Comparison of ENCODE assay signal across 5 worm cellular contexts in genomic region chrIII:10123586-10124233, ce11.
TF ChIP-seq lines count a peak whose summit lies in the region.

Gene ttll-4 (plus strand): TSS chrIII:10124183.

TF ChIP-seq in whole organism, L1 larva, 84 proteins besides CTCF, POLR2A, EP300 and RAD21 (continues in another document):
- no peak for TF ChIP-seq ztf-4 (tag; optimal IDR thresholded peaks at IDR 0.05; lab: Kevin White, UChicago)
- TF ChIP-seq nhr-237 (tag; optimal IDR thresholded peaks at IDR 0.05; lab: Kevin White, UChicago): no peak
- TF ChIP-seq nhr-90 (tag; optimal IDR thresholded peaks at IDR 0.05; lab: Kevin White, UChicago; ENCODE audit: poor library complexity): peak; percentile 31
- peak in 1 of 2 experiments; percentile 67 for TF ChIP-seq ztf-11 (tag; optimal IDR thresholded peaks at IDR 0.05; lab: Kevin White, UChicago)
- no peak for TF ChIP-seq ets-5 (GFP tag; IDR thresholded peaks at IDR 0.05; lab: Robert Waterston, UW)
- TF ChIP-seq grh-1 (GFP tag; IDR thresholded peaks at IDR 0.05; lab: Robert Waterston, UW): no peak
- no peak for TF ChIP-seq alr-1 (tag; optimal IDR thresholded peaks at IDR 0.05; lab: Kevin White, UChicago; ENCODE audit: borderline replicate concordance)
- no peak for TF ChIP-seq mef-2 (tag; optimal IDR thresholded peaks at IDR 0.05; lab: Kevin White, UChicago)
- no peak for TF ChIP-seq aha-1 (tag; optimal IDR thresholded peaks at IDR 0.05; lab: Kevin White, UChicago)
- no peak for TF ChIP-seq tlp-1 (tag; optimal IDR thresholded peaks at IDR 0.05; lab: Kevin White, UChicago)
- no peak for TF ChIP-seq elt-3 (tag; optimal IDR thresholded peaks at IDR 0.05; lab: Kevin White, UChicago)
- TF ChIP-seq efl-1 (optimal IDR thresholded peaks at IDR 0.05; lab: Kevin White, UChicago): peak; percentile 69 to 81
- peak; percentile 47 to 80 for TF ChIP-seq efl-1 (GFP tag; optimal IDR thresholded peaks at IDR 0.05 in 1 of 2; lab: Kevin White, UChicago)
- TF ChIP-seq blmp-1 (tag; optimal IDR thresholded peaks at IDR 0.05; lab: Kevin White, UChicago): no peak
- peak; percentile 64 for TF ChIP-seq lin-15B (tag; optimal IDR thresholded peaks at IDR 0.05; lab: Kevin White, UChicago)
- no peak for TF ChIP-seq elt-2 (tag; optimal IDR thresholded peaks at IDR 0.05; lab: Kevin White, UChicago)
- TF ChIP-seq ceh-88 (GFP tag; IDR thresholded peaks at IDR 0.05; lab: Robert Waterston, UW): peak; percentile 35; the same call in 1 of the 2 replicates
- TF ChIP-seq isw-1 (GFP tag; IDR thresholded peaks at IDR 0.05; lab: Robert Waterston, UW): peak; percentile 78

TF ChIP-seq in whole organism, L3 larva, 47 proteins besides CTCF, POLR2A, EP300 and RAD21 (continues in another document):
- no peak for TF ChIP-seq hmg-11 (tag; optimal IDR thresholded peaks at IDR 0.05; lab: Kevin White, UChicago)
- TF ChIP-seq unc-62 (GFP tag; optimal IDR thresholded peaks at IDR 0.05; lab: Kevin White, UChicago): no peak
- peak; percentile 51 for TF ChIP-seq nhr-43 (tag; optimal IDR thresholded peaks at IDR 0.05; lab: Kevin White, UChicago; ENCODE audit: poor library complexity, severe bottlenecking)
- no peak for TF ChIP-seq pqm-1 (tag; optimal IDR thresholded peaks at IDR 0.05; lab: Kevin White, UChicago)
- TF ChIP-seq unc-39 (tag; optimal IDR thresholded peaks at IDR 0.05; lab: Kevin White, UChicago): no peak
- no peak for TF ChIP-seq egl-27 (tag; optimal IDR thresholded peaks at IDR 0.05; lab: Kevin White, UChicago)
- TF ChIP-seq nfya-1 (tag; optimal IDR thresholded peaks at IDR 0.05; lab: Kevin White, UChicago; ENCODE audit: insufficient read depth): peak; percentile 43
- TF ChIP-seq zag-1 (tag; optimal IDR thresholded peaks at IDR 0.05; lab: Kevin White, UChicago): no peak
- no peak for TF ChIP-seq fkh-2 (tag; optimal IDR thresholded peaks at IDR 0.05; lab: Kevin White, UChicago)
- no peak for TF ChIP-seq nhr-11 (tag; optimal IDR thresholded peaks at IDR 0.05; lab: Kevin White, UChicago)
- no peak for TF ChIP-seq ZK546.5 (tag; optimal IDR thresholded peaks at IDR 0.05; lab: Kevin White, UChicago)
- TF ChIP-seq R02D3.7 (tag; optimal IDR thresholded peaks at IDR 0.05; lab: Kevin White, UChicago): peak; percentile 76
- no peak for TF ChIP-seq eor-1 (tag; optimal IDR thresholded peaks at IDR 0.05; lab: Kevin White, UChicago)
- no peak for TF ChIP-seq elt-2 (tag; optimal IDR thresholded peaks at IDR 0.05; lab: Kevin White, UChicago)
- TF ChIP-seq lin-15B (tag; optimal IDR thresholded peaks at IDR 0.05; lab: Kevin White, UChicago): peak; percentile 60
- TF ChIP-seq sea-2 (GFP tag; optimal IDR thresholded peaks at IDR 0.05; lab: Kevin White, UChicago): no peak
- TF ChIP-seq nhr-67 (tag; optimal IDR thresholded peaks at IDR 0.05; lab: Kevin White, UChicago): no peak
- no peak for TF ChIP-seq snpc-4 (tag; optimal IDR thresholded peaks at IDR 0.05; lab: Kevin White, UChicago)
- no peak for TF ChIP-seq nhr-76 (tag; optimal IDR thresholded peaks at IDR 0.05; lab: Kevin White, UChicago)
- TF ChIP-seq ztf-4 (tag; optimal IDR thresholded peaks at IDR 0.05; lab: Kevin White, UChicago): no peak

TF ChIP-seq in whole organism, early embryonic, 17 proteins besides CTCF, POLR2A, EP300 and RAD21:
- TF ChIP-seq tbx-11 (GFP tag; IDR thresholded peaks at IDR 0.05; lab: Robert Waterston, UW): peak; percentile 41; the same call in 1 of the 2 replicates
- no peak for TF ChIP-seq ets-7 (tag; optimal IDR thresholded peaks at IDR 0.05; lab: Kevin White, UChicago)
- TF ChIP-seq scrt-1 (GFP tag; IDR thresholded peaks at IDR 0.05; lab: Robert Waterston, UW): peak; percentile 72
- TF ChIP-seq sea-1 (GFP tag; conservative IDR thresholded peaks at IDR 0.05; lab: Robert Waterston, UW): peak; percentile 79
- peak; percentile 83 for TF ChIP-seq pes-1 (GFP tag; IDR thresholded peaks at IDR 0.05; lab: Robert Waterston, UW)
- TF ChIP-seq aly-1 (tag; optimal IDR thresholded peaks at IDR 0.05; lab: Kevin White, UChicago): no peak
- TF ChIP-seq tbx-37 (GFP tag; conservative IDR thresholded peaks at IDR 0.05; lab: Robert Waterston, UW): peak; percentile 59

TF ChIP-seq in whole organism, midembryonic, 9 proteins besides CTCF, POLR2A, EP300 and RAD21:
- TF ChIP-seq cog-1 (tag; optimal IDR thresholded peaks at IDR 0.05; lab: Kevin White, UChicago) (peak; percentile 42), tab-1 (GFP tag; IDR thresholded peaks at IDR 0.05; lab: Robert Waterston, UW) (peak; percentile 58; the same call in 1 of the 2 replicates), ref-1 (GFP tag; conservative IDR thresholded peaks at IDR 0.05; lab: Robert Waterston, UW) (no peak), flt-1 (GFP tag; IDR thresholded peaks at IDR 0.05; lab: Robert Waterston, UW) (peak; percentile 89), med-1 (GFP tag; optimal IDR thresholded peaks at IDR 0.05; lab: Kevin White, UChicago; ENCODE audit: insufficient read depth) (no peak), T22C8.4 (GFP tag; IDR thresholded peaks at IDR 0.05; lab: Robert Waterston, UW) (peak; percentile 56; the same call in 1 of the 2 replicates), klf-2 (GFP tag; conservative IDR thresholded peaks at IDR 0.05; lab: Robert Waterston, UW) (peak; percentile 85), ztf-23 (GFP tag; IDR thresholded peaks at IDR 0.05; lab: Robert Waterston, UW) (peak; percentile 86), ztf-29 (GFP tag; IDR thresholded peaks at IDR 0.05; lab: Robert Waterston, UW) (0 out of 2 replicates have a peak, but pooled peaks have one; percentile 27)

TF ChIP-seq in whole organism, young adult, 124 proteins besides CTCF, POLR2A, EP300 and RAD21 (continues in another document):
- peak; percentile 29; the same call in 1 of the 2 replicates for TF ChIP-seq cebp-1 (GFP tag; IDR thresholded peaks at IDR 0.05; lab: Robert Waterston, UW)
- TF ChIP-seq cebp-1 (tag; optimal IDR thresholded peaks at IDR 0.05; lab: Kevin White, UChicago): peak; percentile 28
- TF ChIP-seq let-526 (GFP tag; IDR thresholded peaks at IDR 0.05; lab: Robert Waterston, UW): 0 out of 2 replicates have a peak, but pooled peaks have one; percentile 14
- 0 out of 2 replicates have a peak, but pooled peaks have one; percentile 32 for TF ChIP-seq F33H1.4 (GFP tag; IDR thresholded peaks at IDR 0.05; lab: Robert Waterston, UW)
- peak; percentile 61; the same call in 1 of the 2 replicates for TF ChIP-seq D2030.7 (GFP tag; IDR thresholded peaks at IDR 0.05; lab: Robert Waterston, UW)
- TF ChIP-seq zim-3 (tag; optimal IDR thresholded peaks at IDR 0.05; lab: Kevin White, UChicago): no peak
- TF ChIP-seq lin-35 (GFP tag; optimal IDR thresholded peaks at IDR 0.05; lab: Kevin White, UChicago): peak in 1 of 3 experiments; percentile 31
- no peak for TF ChIP-seq F23B12.7 (tag; optimal IDR thresholded peaks at IDR 0.05; lab: Kevin White, UChicago; ENCODE audit: insufficient read depth)
- TF ChIP-seq F39B2.1 (GFP tag; IDR thresholded peaks at IDR 0.05; lab: Robert Waterston, UW): no peak
- TF ChIP-seq F37B4.10 (GFP tag; IDR thresholded peaks at IDR 0.05; lab: Robert Waterston, UW): no peak
- no peak for TF ChIP-seq somi-1 (GFP tag; optimal IDR thresholded peaks at IDR 0.05; lab: Kevin White, UChicago)
- 0 out of 2 replicates have a peak, but pooled peaks have one; percentile 64 for TF ChIP-seq ztf-28 (GFP tag; IDR thresholded peaks at IDR 0.05; lab: Robert Waterston, UW)
- TF ChIP-seq lin-26 (GFP tag; IDR thresholded peaks at IDR 0.05; lab: Robert Waterston, UW): no peak
- TF ChIP-seq lir-1 (GFP tag; conservative IDR thresholded peaks at IDR 0.05; lab: Robert Waterston, UW): peak; percentile 36; the same call in 1 of the 2 replicates
- TF ChIP-seq nhr-27 (tag; optimal IDR thresholded peaks at IDR 0.05; lab: Kevin White, UChicago): no peak
- no peak for TF ChIP-seq akir-1 (GFP tag; optimal IDR thresholded peaks at IDR 0.05; lab: Kevin White, UChicago)
- TF ChIP-seq bed-1 (GFP tag; IDR thresholded peaks at IDR 0.05; lab: Robert Waterston, UW): no peak
- peak; percentile 96 for TF ChIP-seq ceh-100 (GFP tag; IDR thresholded peaks at IDR 0.05; lab: Robert Waterston, UW)
- peak; percentile 44 for TF ChIP-seq lsl-1 (GFP tag; optimal IDR thresholded peaks at IDR 0.05; lab: Kevin White, UChicago)
- peak; percentile 56; the same call in 1 of the 2 replicates for TF ChIP-seq B0019.2 (GFP tag; conservative IDR thresholded peaks at IDR 0.05; lab: Robert Waterston, UW)
- no peak for TF ChIP-seq F57C9.4 (tag; optimal IDR thresholded peaks at IDR 0.05; lab: Kevin White, UChicago)
- no peak for TF ChIP-seq Y56A3A.18 (GFP tag; IDR thresholded peaks at IDR 0.05; lab: Robert Waterston, UW)
- TF ChIP-seq ceh-79 (tag; optimal IDR thresholded peaks at IDR 0.05; lab: Kevin White, UChicago): no peak
- TF ChIP-seq lin-40 (tag; optimal IDR thresholded peaks at IDR 0.05; lab: Kevin White, UChicago): peak; percentile 32
- peak; percentile 81 for TF ChIP-seq dox-1 (GFP tag; IDR thresholded peaks at IDR 0.05; lab: Robert Waterston, UW)
- TF ChIP-seq egrh-3 (GFP tag; IDR thresholded peaks at IDR 0.05; lab: Robert Waterston, UW): peak; percentile 63
- no peak for TF ChIP-seq snpc-3.4 (tag; optimal IDR thresholded peaks at IDR 0.05; lab: Kevin White, UChicago)
- TF ChIP-seq ztf-6 (GFP tag; IDR thresholded peaks at IDR 0.05; lab: Robert Waterston, UW): no peak
- peak; percentile 15 for TF ChIP-seq lin-54 (GFP tag; optimal IDR thresholded peaks at IDR 0.05; lab: Kevin White, UChicago)
- TF ChIP-seq ztf-25 (GFP tag; IDR thresholded peaks at IDR 0.05; lab: Robert Waterston, UW): 0 out of 2 replicates have a peak, but pooled peaks have one; percentile 56
- no peak for TF ChIP-seq repo-1 (tag; optimal IDR thresholded peaks at IDR 0.05; lab: Kevin White, UChicago)
- TF ChIP-seq ztf-18 (tag; optimal IDR thresholded peaks at IDR 0.05; lab: Kevin White, UChicago): peak; percentile 44
- 0 out of 2 replicates have a peak, but pooled peaks have one; percentile 16 for TF ChIP-seq egl-44 (GFP tag; IDR thresholded peaks at IDR 0.05; lab: Robert Waterston, UW)
- TF ChIP-seq snpc-1.1 (tag; optimal IDR thresholded peaks at IDR 0.05; lab: Kevin White, UChicago; ENCODE audit: insufficient read depth): no peak
- 0 out of 2 replicates have a peak, but pooled peaks have one; percentile 75 for TF ChIP-seq madf-3 (GFP tag; IDR thresholded peaks at IDR 0.05; lab: Robert Waterston, UW)
- TF ChIP-seq ceh-27 (GFP tag; optimal IDR thresholded peaks at IDR 0.05; lab: Kevin White, UChicago): peak; percentile 47
- TF ChIP-seq hlh-12 (tag; optimal IDR thresholded peaks at IDR 0.05; lab: Kevin White, UChicago): no peak
- no peak for TF ChIP-seq B0035.1 (tag; optimal IDR thresholded peaks at IDR 0.05; lab: Kevin White, UChicago)
- TF ChIP-seq mcd-1 (GFP tag; IDR thresholded peaks at IDR 0.05; lab: Robert Waterston, UW): peak; percentile 90
- TF ChIP-seq madf-6 (GFP tag; IDR thresholded peaks at IDR 0.05; lab: Robert Waterston, UW): peak; percentile 59
- TF ChIP-seq rec-8 (tag; optimal IDR thresholded peaks at IDR 0.05; lab: Kevin White, UChicago): peak in 1 of 2 experiments; percentile 11

Comparison
In these comparisons a context has a peak if more than half of its experiments do, and no peak if none do; other contexts are left out.
1. Of the 8 proteins assayed by ChIP-seq in both whole organism, young adult and whole organism, L1 larva: peak only in whole organism, young adult: unc-130; only in whole organism, L1 larva: dpl-1, efl-1 and nhr-90; in both: none; in neither: 2; mixed calls (peak in some experiments, not most) for 2.